Fruit fly (Drosophila melanogaster) S2 (cell line): Measurements from ENCODE around the gene CG12689.
A peak's percentile ranks its signal among the peaks of the same experiment; 100 is the strongest.

ENCODE experiments used
- CG8478 ChIP-seq: fragments of >200 bp; optimal IDR thresholded peaks from 2 replicates; lab custom pipeline; 2018
- CTCF ChIP-seq, 2 experiments: fragments of >200 bp; optimal IDR thresholded peaks; 2 replicates each; lab custom pipeline; 2018

CG12689 gene

dm6 chrX:7586031-7586430, at the start of gene CG12689:
TSS of gene CG12689 (minus strand) at chrX:7586131.
- TF ChIP-seq CG8478 (lab: Kevin White, UChicago) (no peak), CTCF (optimal IDR thresholded peaks at IDR 0.05; lab: Kevin White, UChicago) (no peak)

DNA sequence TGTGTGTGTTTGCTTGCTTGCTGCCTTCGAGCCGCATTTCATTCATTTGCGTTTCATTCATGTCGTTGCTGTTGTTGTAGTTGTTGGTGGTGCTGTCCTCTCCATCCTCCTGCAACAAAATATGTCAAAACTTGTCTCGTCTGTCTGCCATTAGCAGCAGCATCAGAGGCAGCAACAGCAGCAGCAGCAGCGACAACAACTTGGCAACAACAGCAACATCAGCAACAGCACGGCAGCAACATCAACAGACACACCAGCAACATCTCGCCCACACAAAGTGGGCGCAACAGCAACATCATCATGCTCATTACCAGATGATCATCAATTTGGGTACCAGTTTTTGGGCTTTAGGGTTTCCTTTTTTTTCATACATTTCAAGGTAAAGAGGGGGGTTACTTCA, 47.1 kb upstream of the CG12689 start:
- no peak for TF ChIP-seq CTCF (optimal IDR thresholded peaks at IDR 0.05; lab: Kevin White, UChicago)
- no peak for TF ChIP-seq CG8478 (lab: Kevin White, UChicago)

DNA sequence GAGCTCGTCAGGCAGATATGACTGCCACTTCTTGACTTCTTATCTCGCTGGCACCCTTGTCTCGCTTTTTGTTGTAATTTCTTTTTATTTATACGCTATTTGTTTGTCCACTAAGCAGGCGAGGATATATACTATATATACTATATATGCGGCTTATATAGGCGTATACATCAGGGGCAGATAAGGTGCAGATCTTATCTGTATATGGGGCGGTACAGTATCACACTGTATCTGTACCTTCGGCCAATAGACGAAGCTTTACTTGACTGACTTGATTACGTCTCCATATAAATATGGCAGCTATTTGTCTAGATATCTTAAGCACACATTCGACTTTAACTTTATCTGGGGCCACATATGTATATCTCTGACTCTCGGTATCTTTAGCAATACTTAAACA, 45.4 kb upstream of the CG12689 start:
- no peak for TF ChIP-seq CG8478 (lab: Kevin White, UChicago)
- TF ChIP-seq CTCF (optimal IDR thresholded peaks at IDR 0.05; lab: Kevin White, UChicago), result no peak

DNA sequence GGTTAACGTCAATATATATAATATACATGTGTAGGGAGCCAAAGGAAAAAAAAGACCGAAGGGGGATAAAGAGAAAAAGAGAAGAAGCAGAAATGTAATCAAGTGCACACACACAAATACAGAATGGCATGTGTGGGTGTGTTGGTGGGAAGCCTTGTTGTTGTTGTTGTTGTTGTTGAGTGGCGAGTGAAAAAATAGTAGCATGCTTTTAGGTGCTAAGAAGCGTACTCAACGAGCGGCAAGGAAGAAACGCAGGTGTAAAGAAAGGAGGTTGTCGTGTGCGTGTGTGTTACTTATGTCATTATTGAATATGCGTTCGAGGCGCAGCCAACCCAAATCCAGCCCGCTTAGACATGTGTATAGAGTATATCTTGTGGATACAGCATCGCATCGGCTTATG, 43.9 kb upstream of the CG12689 start:
- TF ChIP-seq CTCF (optimal IDR thresholded peaks at IDR 0.05; lab: Kevin White, UChicago), result no peak
- no peak for TF ChIP-seq CG8478 (lab: Kevin White, UChicago)

dm6 chrX:7628826-7629576, 43.1 kb upstream of the CG12689 start:
- TF ChIP-seq CG8478 (lab: Kevin White, UChicago) (no peak), CTCF (optimal IDR thresholded peaks at IDR 0.05; lab: Kevin White, UChicago) (no peak)

dm6 chrX:7628344-7628743, 42.4 kb upstream of the CG12689 start:
- no peak for TF ChIP-seq CTCF (optimal IDR thresholded peaks at IDR 0.05; lab: Kevin White, UChicago)
- TF ChIP-seq CG8478 (lab: Kevin White, UChicago), result no peak

DNA sequence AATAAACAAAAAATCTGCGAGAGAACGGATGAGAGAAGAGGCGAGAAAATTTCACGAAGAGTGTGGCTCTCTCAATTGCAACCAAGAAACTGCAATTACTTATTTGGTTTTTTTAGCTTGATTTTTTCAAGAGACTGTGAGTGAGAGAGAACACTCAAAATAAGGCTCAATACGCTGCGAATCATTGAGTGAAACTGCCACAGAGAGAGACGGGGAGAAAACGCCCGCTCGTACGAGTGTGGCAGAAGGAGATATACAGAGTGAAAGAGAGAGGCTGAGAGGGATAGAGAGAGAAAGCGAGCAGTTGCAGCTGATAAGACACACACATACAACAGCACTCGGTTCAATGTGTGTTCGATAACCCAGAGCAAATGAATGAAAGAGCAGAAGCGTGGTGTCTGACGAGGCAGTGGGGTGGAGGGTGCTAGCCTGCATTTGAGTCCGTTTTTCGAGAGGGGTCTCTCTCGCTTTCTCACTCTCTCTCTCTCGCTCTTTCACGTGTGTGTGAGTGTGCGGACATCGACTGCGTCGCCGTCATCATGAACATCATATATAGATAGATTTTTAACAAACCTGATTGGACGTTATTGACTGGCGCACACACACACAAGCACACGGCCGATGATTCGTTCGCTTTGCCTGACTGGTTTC, 41.0 kb upstream of the CG12689 start:
- peak in 1 of 2 experiments; percentile 45 for TF ChIP-seq CTCF (optimal IDR thresholded peaks at IDR 0.05; lab: Kevin White, UChicago)
- peak; percentile 42 for TF ChIP-seq CG8478 (lab: Kevin White, UChicago)

dm6 chrX:7625224-7625623, 39.3 kb upstream of the CG12689 start:
- no peak for TF ChIP-seq CTCF (optimal IDR thresholded peaks at IDR 0.05; lab: Kevin White, UChicago)
- TF ChIP-seq CG8478 (lab: Kevin White, UChicago), result no peak

dm6 chrX:7618195-7618594, 32.3 kb upstream of the CG12689 start:
- TF ChIP-seq CTCF (optimal IDR thresholded peaks at IDR 0.05; lab: Kevin White, UChicago), result no peak
- no peak for TF ChIP-seq CG8478 (lab: Kevin White, UChicago)

DNA sequence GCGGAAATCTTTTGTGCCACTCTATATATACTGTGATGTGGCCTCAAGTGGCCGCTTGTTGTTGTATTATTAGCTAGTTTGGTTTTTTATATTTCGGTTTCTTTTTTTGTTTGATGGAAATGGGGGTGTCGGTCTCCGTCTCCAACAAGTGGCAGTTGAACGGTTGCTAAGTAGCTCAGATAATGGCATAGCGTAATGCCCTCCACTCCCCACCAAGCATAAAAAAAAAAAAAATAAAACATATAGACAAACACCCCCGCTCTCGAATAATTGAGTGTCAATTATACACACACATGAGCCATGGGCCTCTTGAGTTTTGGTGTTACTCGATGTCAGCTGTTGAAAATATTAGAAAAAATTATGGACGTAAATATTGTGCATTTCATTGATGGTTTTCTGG, 31.5 kb upstream of the CG12689 start:
- no peak for TF ChIP-seq CTCF (optimal IDR thresholded peaks at IDR 0.05; lab: Kevin White, UChicago)

DNA sequence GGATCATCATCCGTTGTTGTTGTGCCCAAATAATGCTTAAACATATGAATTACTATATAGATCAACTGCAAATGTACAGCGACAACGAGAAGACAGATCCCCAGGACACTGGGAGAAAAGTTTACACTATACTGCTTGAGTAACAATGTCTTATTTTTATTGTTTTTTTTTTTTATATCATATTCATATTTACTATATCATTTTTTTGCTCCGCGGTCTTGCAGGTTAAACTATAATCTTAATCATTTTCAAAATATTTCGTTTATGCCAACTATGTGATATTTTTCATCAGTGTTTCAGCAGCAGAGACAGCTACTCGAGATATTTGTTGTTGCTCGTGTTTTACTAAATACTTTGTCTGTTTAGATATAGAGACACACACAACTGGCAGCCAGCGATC, 31.0 kb upstream of the CG12689 start:
- TF ChIP-seq CG8478 (lab: Kevin White, UChicago) (no peak), CTCF (optimal IDR thresholded peaks at IDR 0.05; lab: Kevin White, UChicago) (no peak)

- TF ChIP-seq CG8478 (lab: Kevin White, UChicago), result no peak
- no peak for TF ChIP-seq CTCF (optimal IDR thresholded peaks at IDR 0.05; lab: Kevin White, UChicago)
These were observed 22.2 kb upstream of the CG12689 start, which contains the start of gene ct for dm6 chrX:7607991-7608605. TSS of gene ct (plus strand) at chrX:7608428.

DNA sequence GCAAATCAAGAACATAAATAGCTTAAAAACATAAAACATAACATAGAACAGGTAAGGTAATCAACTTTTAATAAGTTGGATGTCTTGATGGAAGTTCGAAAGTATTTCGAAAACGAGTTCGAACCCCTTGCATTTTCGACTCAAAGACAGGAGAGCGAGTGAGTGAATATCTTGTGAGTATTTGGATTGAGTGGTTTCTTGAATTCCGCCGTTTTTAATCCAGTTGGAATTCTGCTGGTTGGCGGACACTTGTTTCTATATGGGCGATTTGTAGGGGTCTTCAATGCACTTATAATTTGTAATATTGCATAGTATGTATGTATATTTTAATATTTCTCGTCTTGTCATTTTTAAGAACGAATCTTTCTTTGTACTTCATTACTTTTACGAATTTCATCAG, 20.4 kb upstream of the CG12689 start:
- TF ChIP-seq CG8478 (lab: Kevin White, UChicago) (no peak), CTCF (optimal IDR thresholded peaks at IDR 0.05; lab: Kevin White, UChicago) (no peak)

DNA sequence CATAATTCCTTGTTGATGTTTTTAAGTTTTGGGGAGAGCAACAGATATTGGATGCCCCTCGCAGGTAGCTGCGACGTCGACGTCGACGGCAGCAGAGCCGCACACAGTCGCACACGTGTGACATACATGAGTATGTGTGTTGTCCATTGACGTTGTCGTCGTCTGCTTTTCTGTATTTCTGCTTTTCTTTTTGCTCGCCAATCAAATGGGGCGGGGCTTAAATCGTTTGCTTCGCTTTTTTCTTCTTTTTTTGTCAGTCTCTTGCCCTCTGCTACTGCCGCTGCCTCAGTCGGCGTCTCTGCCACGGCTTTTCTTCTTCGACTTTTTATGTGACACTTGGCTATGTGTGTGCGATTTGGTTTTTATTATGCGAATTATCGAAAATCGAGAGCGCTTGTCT, 19.7 kb upstream of the CG12689 start:
- TF ChIP-seq CTCF (optimal IDR thresholded peaks at IDR 0.05; lab: Kevin White, UChicago) (no peak), CG8478 (lab: Kevin White, UChicago) (no peak)

DNA sequence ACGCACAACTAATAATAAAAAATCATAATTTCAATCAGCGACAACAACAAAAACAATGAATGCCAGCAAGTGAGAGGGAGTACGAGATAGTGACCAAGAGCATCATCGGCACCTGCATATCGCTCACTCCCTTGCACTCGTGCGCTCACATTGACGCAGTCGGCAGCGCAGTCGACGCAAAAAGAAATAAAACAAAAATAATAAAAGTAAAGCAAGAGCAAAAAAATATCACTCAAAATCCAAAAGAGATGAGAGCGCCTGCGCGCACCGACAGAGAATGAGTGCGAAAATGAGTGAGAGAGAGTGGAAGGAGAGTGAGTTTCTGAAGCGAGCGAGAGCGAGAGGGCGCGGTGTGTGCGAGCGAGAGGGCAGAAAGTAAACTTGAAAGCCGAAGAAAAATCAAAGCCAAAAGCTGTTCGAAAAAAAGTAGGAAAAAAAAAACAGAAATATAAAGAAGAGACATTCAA, 18.6 kb upstream of the CG12689 start:
- no peak for TF ChIP-seq CG8478 (lab: Kevin White, UChicago)
- no peak for TF ChIP-seq CTCF (optimal IDR thresholded peaks at IDR 0.05; lab: Kevin White, UChicago)
